Fruit fly (Drosophila melanogaster) whole organism, prepupa: ENCODE measurements around the gene CalpC.

Experiments
- CG4318 ChIP-seq: fragments of 200-800 bp; sonication (Bioruptor generic); optimal IDR thresholded peaks from 3 replicates; lab custom pipeline; 2017; ENCODE audit warnings: missing biosample characterization, mild to moderate bottlenecking, missing genetic modification characterization
- Sox102F ChIP-seq: fragments of 200-800 bp; sonication (Bioruptor generic); optimal IDR thresholded peaks from 2 replicates; lab custom pipeline; 2016; ENCODE audit warnings: missing biosample characterization, mild to moderate bottlenecking, missing genetic modification characterization

DNA sequence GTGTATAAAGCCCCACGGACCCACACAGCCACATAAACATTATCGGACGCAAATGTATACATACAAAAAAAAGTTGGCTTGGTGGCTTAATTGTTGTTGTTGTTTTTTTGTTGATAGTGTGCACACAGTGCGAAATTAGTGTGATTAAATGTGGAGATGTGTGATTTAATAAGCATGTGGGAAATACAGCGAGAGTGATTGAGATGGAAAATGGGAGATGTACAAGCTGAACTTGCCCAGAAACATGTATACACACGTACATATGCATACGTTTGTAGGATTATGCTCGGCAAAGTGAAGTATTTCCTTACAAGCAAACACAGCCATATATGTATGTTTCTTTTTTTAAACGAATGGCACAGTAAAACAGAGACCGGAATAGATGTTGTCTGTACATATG is 48.0 kb downstream of the CalpC start:
- TF ChIP-seq Sox102F (GFP tag; lab: Kevin White, UChicago), result no peak
- no peak for TF ChIP-seq CG4318 (GFP tag; lab: Kevin White, UChicago)
